Fruit fly (Drosophila melanogaster): Measurements from ENCODE around the gene ash2.

Gene ash2

dm6 chr3R:24661679-24662411 lies 11.9 kb downstream of the ash2 start, which contains the start of gene Ppox (continued):
- TF ChIP-seq pzg (GFP tag; optimal IDR thresholded peaks at IDR 0.05) (peak; percentile 61), CG17359 (tag; optimal IDR thresholded peaks at IDR 0.05) (no peak), CG9876 (GFP tag; optimal IDR thresholded peaks at IDR 0.05) (no peak), CG11247 (GFP tag; IDR thresholded peaks at IDR 0.05) (no peak), CG3838 (GFP tag; optimal IDR thresholded peaks at IDR 0.05) (no peak), Doc3 (GFP tag; IDR thresholded peaks at IDR 0.05; ENCODE audit: partially characterized antibody) (peak; percentile 95), so (GFP tag; IDR thresholded peaks at IDR 0.05) (no peak), phol (tag; optimal IDR thresholded peaks at IDR 0.05) (no peak), Chrac-16 (GFP tag; optimal IDR thresholded peaks at IDR 0.05) (no peak), Doc2 (GFP tag; IDR thresholded peaks at IDR 0.05) (no peak), nom (GFP tag; optimal IDR thresholded peaks at IDR 0.05) (no peak), Vsx1 (GFP tag; optimal IDR thresholded peaks at IDR 0.05) (no peak), esg (GFP tag; conservative IDR thresholded peaks at IDR 0.05) (no peak), Dll (GFP tag; IDR thresholded peaks at IDR 0.05; ENCODE audit: partially characterized antibody) (peak; percentile 96), CG17912 (GFP tag; optimal IDR thresholded peaks at IDR 0.05) (no peak), Nf-YA (GFP tag; IDR thresholded peaks at IDR 0.05) (no peak), CG16863 (GFP tag; optimal IDR thresholded peaks at IDR 0.05) (no peak), inv (GFP tag; IDR thresholded peaks at IDR 0.05; ENCODE audit: partially characterized antibody) (peak; percentile 89), fd96Cb (tag; optimal IDR thresholded peaks at IDR 0.05) (no peak), HLH4C (GFP tag; IDR thresholded peaks at IDR 0.05; ENCODE audit: partially characterized antibody) (peak; percentile 92), bcd (GFP tag; optimal IDR thresholded peaks at IDR 0.05) (no peak), Ets65A (GFP tag) (no peak), CG1832 (GFP tag; optimal IDR thresholded peaks at IDR 0.05) (no peak), bigmax (GFP tag; optimal IDR thresholded peaks at IDR 0.05) (no peak), CG6254 (GFP tag; optimal IDR thresholded peaks at IDR 0.05) (no peak), Atf3 (GFP tag; optimal IDR thresholded peaks at IDR 0.05) (no peak), CG3163 (GFP tag; optimal IDR thresholded peaks at IDR 0.05) (no peak), B-H2 (GFP tag; optimal IDR thresholded peaks at IDR 0.05) (no peak), CG43689 (GFP tag; IDR thresholded peaks at IDR 0.05) (no peak), CG7963 (GFP tag; IDR thresholded peaks at IDR 0.05; ENCODE audit: partially characterized antibody) (peak; percentile 84), CoRest (tag; optimal IDR thresholded peaks at IDR 0.05) (peak; percentile 5), fd102C (GFP tag; optimal IDR thresholded peaks at IDR 0.05) (no peak), CG1792 (GFP tag; optimal IDR thresholded peaks at IDR 0.05) (no peak), CG10431 (GFP tag; optimal IDR thresholded peaks at IDR 0.05) (no peak), ranshi (GFP tag; IDR thresholded peaks at IDR 0.05) (no peak), HHEX (GFP tag; optimal IDR thresholded peaks at IDR 0.05) (no peak), CG30020 (tag; optimal IDR thresholded peaks at IDR 0.05) (no peak), shn (GFP tag; optimal IDR thresholded peaks at IDR 0.05) (no peak), Mes4 (GFP tag; optimal IDR thresholded peaks at IDR 0.05) (no peak), ATbp (GFP tag; optimal IDR thresholded peaks at IDR 0.05) (no peak), usp (GFP tag; optimal IDR thresholded peaks at IDR 0.05) (no peak), CG18764 (GFP tag; optimal IDR thresholded peaks at IDR 0.05) (no peak), stwl (tag; optimal IDR thresholded peaks at IDR 0.05) (no peak), kah (GFP tag; optimal IDR thresholded peaks at IDR 0.05) (peak; percentile 17), CG13287 (GFP tag; IDR thresholded peaks at IDR 0.05; ENCODE audit: partially characterized antibody) (peak; percentile 98), ara (GFP tag; IDR thresholded peaks at IDR 0.05) (no peak), dmrt11E (tag; optimal IDR thresholded peaks at IDR 0.05) (no peak), exex (tag; optimal IDR thresholded peaks at IDR 0.05) (no peak), tll (GFP tag; optimal IDR thresholded peaks at IDR 0.05) (no peak)
